Fruit fly (Drosophila melanogaster) whole organism, prepupa: ENCODE data around the gene mask.

Source experiments
- CG10631 ChIP-seq: fragments of 200-800 bp; sonication (Bioruptor generic); optimal IDR thresholded peaks from 2 replicates; lab custom pipeline; 2016; ENCODE audit warnings: missing biosample characterization, missing genetic modification characterization
- CG10669 ChIP-seq: fragments of 200-800 bp; sonication (Bioruptor generic); optimal IDR thresholded peaks from 3 replicates; lab custom pipeline; 2018; ENCODE audit warnings: missing biosample characterization, mild to moderate bottlenecking, missing genetic modification characterization, moderate library complexity
- CG11902 ChIP-seq: fragments of 200-800 bp; sonication (Bioruptor generic); optimal IDR thresholded peaks from 3 replicates; lab custom pipeline; 2016; ENCODE audit warnings: missing biosample characterization, missing genetic modification characterization
- CG15336 ChIP-seq: fragments of 200-800 bp; sonication (Bioruptor generic); IDR thresholded peaks from 2 replicates; pipeline ENCODE4 v1.3.6; 2022; ENCODE audit warnings: missing biosample characterization, missing genetic modification characterization
- CG1621 ChIP-seq: fragments of 200-800 bp; sonication (Bioruptor generic); optimal IDR thresholded peaks from 3 replicates; lab custom pipeline; 2018; ENCODE audit warnings: missing biosample characterization, mild to moderate bottlenecking, missing genetic modification characterization
- CG16779 ChIP-seq: fragments of 200-800 bp; sonication (Bioruptor generic); optimal IDR thresholded peaks from 3 replicates; lab custom pipeline; 2017; ENCODE audit warnings: missing biosample characterization, mild to moderate bottlenecking, missing genetic modification characterization
- CG3032 ChIP-seq: fragments of 200-800 bp; optimal IDR thresholded peaks from 2 replicates; lab custom pipeline; 2019; ENCODE audit warnings: missing biosample characterization, mild to moderate bottlenecking, missing genetic modification characterization, moderate library complexity
- CG31627 ChIP-seq: fragments of 200-800 bp; sonication (Bioruptor generic); optimal IDR thresholded peaks from 3 replicates; lab custom pipeline; 2016; ENCODE audit warnings: missing biosample characterization, missing genetic modification characterization
- CG32006 ChIP-seq: fragments of 200-800 bp; sonication (Bioruptor generic); optimal IDR thresholded peaks from 3 replicates; lab custom pipeline; 2017; ENCODE audit warnings: missing biosample characterization, mild to moderate bottlenecking, missing genetic modification characterization
- CG34406 ChIP-seq: fragments of 200-800 bp; sonication (Bioruptor generic); optimal IDR thresholded peaks from 3 replicates; lab custom pipeline; 2016; ENCODE audit warnings: missing biosample characterization, missing genetic modification characterization
- CG3919 ChIP-seq: fragments of 200-800 bp; sonication (Bioruptor generic); optimal IDR thresholded peaks from 3 replicates; lab custom pipeline; 2016; ENCODE audit warnings: missing biosample characterization, missing genetic modification characterization
- CG6163 ChIP-seq: fragments of 200-800 bp; sonication (Bioruptor generic); IDR thresholded peaks from 3 replicates; pipeline ENCODE4 v1.3.6; 2022; ENCODE audit warnings: missing biosample characterization, missing genetic modification characterization
- CG6276 ChIP-seq: fragments of 200-800 bp; sonication (Bioruptor generic); optimal IDR thresholded peaks from 2 replicates; lab custom pipeline; 2017; ENCODE audit warnings: missing biosample characterization, mild to moderate bottlenecking, missing genetic modification characterization
- CG6792 ChIP-seq: fragments of 200-800 bp; sonication (Bioruptor generic); optimal IDR thresholded peaks from 3 replicates; lab custom pipeline; 2016; ENCODE audit warnings: missing biosample characterization, missing genetic modification characterization
- CG6808 ChIP-seq: fragments of 200-800 bp; sonication (Bioruptor generic); optimal IDR thresholded peaks from 3 replicates; lab custom pipeline; 2017; ENCODE audit warnings: missing biosample characterization, missing genetic modification characterization, mild to moderate bottlenecking, moderate library complexity, missing genetic modification reagents
- CG7368 ChIP-seq: fragments of 200-800 bp; sonication (Bioruptor generic); optimal IDR thresholded peaks from 3 replicates; lab custom pipeline; 2016; ENCODE audit warnings: missing biosample characterization, missing genetic modification characterization
- CG8319 ChIP-seq: fragments of 200-800 bp; sonication (Bioruptor generic); optimal IDR thresholded peaks from 3 replicates; lab custom pipeline; 2016; ENCODE audit warnings: missing biosample characterization, missing genetic modification characterization
- CG9139 ChIP-seq: fragments of 200-800 bp; sonication (Bioruptor generic); optimal IDR thresholded peaks from 3 replicates; lab custom pipeline; 2017; ENCODE audit warnings: missing biosample characterization, mild to moderate bottlenecking, missing genetic modification characterization
- Eip78C ChIP-seq: fragments of 200-800 bp; sonication (Bioruptor generic); peaks from one replicate; lab custom pipeline; 2016; ENCODE audit warnings: missing biosample characterization, missing genetic modification characterization
- Eip93F ChIP-seq: fragments of 200-800 bp; sonication (Bioruptor generic); optimal IDR thresholded peaks from 2 replicates; lab custom pipeline; 2016; ENCODE audit warnings: missing biosample characterization, mild to moderate bottlenecking, missing genetic modification characterization
- Ets21C ChIP-seq: fragments of 200-800 bp; sonication (Bioruptor generic); optimal IDR thresholded peaks from 3 replicates; lab custom pipeline; 2016; ENCODE audit warnings: missing biosample characterization, missing genetic modification characterization
- Ets96B ChIP-seq: fragments of 200-800 bp; optimal IDR thresholded peaks from 2 replicates; lab custom pipeline; 2019; ENCODE audit warnings: missing biosample characterization, mild to moderate bottlenecking, missing genetic modification characterization, moderate library complexity
- Gug ChIP-seq: fragments of 200-800 bp; sonication (Bioruptor generic); IDR thresholded peaks from 2 replicates; pipeline ENCODE4 v1.3.6; 2022; ENCODE audit warnings: missing biosample characterization, missing genetic modification characterization
- Hr38 ChIP-seq: sonication (Bioruptor generic); optimal IDR thresholded peaks from 2 replicates; lab custom pipeline; 2016; ENCODE audit warnings: missing biosample characterization, missing genetic modification characterization
- Hr39 ChIP-seq: fragments of 200-800 bp; sonication (Bioruptor generic); optimal IDR thresholded peaks from 2 replicates; lab custom pipeline; 2016; ENCODE audit warnings: missing biosample characterization, missing genetic modification characterization
- Hr4 ChIP-seq: fragments of 200-800 bp; sonication (Bioruptor generic); optimal IDR thresholded peaks from 3 replicates; lab custom pipeline; 2016; ENCODE audit warnings: missing biosample characterization, missing genetic modification characterization
- Lpt ChIP-seq: fragments of 200-800 bp; sonication (Bioruptor generic); optimal IDR thresholded peaks from 3 replicates; lab custom pipeline; 2016; ENCODE audit warnings: missing biosample characterization, missing genetic modification characterization
- Met ChIP-seq: fragments of 200-800 bp; sonication (Bioruptor generic); optimal IDR thresholded peaks from 3 replicates; lab custom pipeline; 2016; ENCODE audit warnings: missing biosample characterization, missing genetic modification characterization
- Smox ChIP-seq: fragments of 200-800 bp; sonication (Bioruptor generic); optimal IDR thresholded peaks from 3 replicates; lab custom pipeline; 2016; ENCODE audit warnings: missing biosample characterization, missing genetic modification characterization
- Sox102F ChIP-seq: fragments of 200-800 bp; sonication (Bioruptor generic); optimal IDR thresholded peaks from 2 replicates; lab custom pipeline; 2016; ENCODE audit warnings: missing biosample characterization, mild to moderate bottlenecking, missing genetic modification characterization
- Sox15 ChIP-seq: fragments of 200-800 bp; sonication (Bioruptor generic); optimal IDR thresholded peaks from 3 replicates; lab custom pipeline; 2016; ENCODE audit warnings: missing biosample characterization, missing genetic modification characterization
- achi ChIP-seq: fragments of 200-800 bp; sonication (Bioruptor generic); optimal IDR thresholded peaks from 3 replicates; lab custom pipeline; 2016; ENCODE audit warnings: missing biosample characterization, missing genetic modification characterization
- cyc ChIP-seq: fragments of 200-800 bp; sonication (Bioruptor generic); optimal IDR thresholded peaks from 3 replicates; lab custom pipeline; 2016; ENCODE audit warnings: missing biosample characterization, missing genetic modification characterization
- eg ChIP-seq: fragments of 200-800 bp; sonication (Bioruptor generic); IDR thresholded peaks from 3 replicates; pipeline ENCODE4 v1.3.6; 2022; ENCODE audit warnings: missing biosample characterization, missing genetic modification characterization
- fd59A ChIP-seq: fragments of 200-800 bp; sonication (Bioruptor generic); optimal IDR thresholded peaks from 2 replicates; lab custom pipeline; 2017; ENCODE audit warnings: missing biosample characterization, mild to moderate bottlenecking, missing genetic modification characterization, missing genetic modification reagents
- fd85E ChIP-seq: fragments of 200-800 bp; sonication (Bioruptor generic); optimal IDR thresholded peaks from 3 replicates; lab custom pipeline; 2016; ENCODE audit warnings: missing biosample characterization, missing genetic modification characterization
- lz ChIP-seq: fragments of 200-800 bp; sonication (Bioruptor generic); optimal IDR thresholded peaks from 3 replicates; lab custom pipeline; 2016; ENCODE audit warnings: missing biosample characterization, missing genetic modification characterization
- net ChIP-seq: fragments of 200-800 bp; sonication (Bioruptor generic); optimal IDR thresholded peaks from 3 replicates; lab custom pipeline; 2016; ENCODE audit warnings: missing biosample characterization, missing genetic modification characterization
- pdm3 ChIP-seq: fragments of 200-800 bp; sonication (Bioruptor generic); optimal IDR thresholded peaks from 3 replicates; lab custom pipeline; 2016; ENCODE audit warnings: missing biosample characterization, missing genetic modification characterization
- spab ChIP-seq: fragments of 200-800 bp; sonication (Bioruptor generic); optimal IDR thresholded peaks from 2 replicates; lab custom pipeline; 2017; ENCODE audit warnings: missing biosample characterization, mild to moderate bottlenecking, missing genetic modification characterization, missing genetic modification reagents
- ss ChIP-seq, 2 experiments: fragments of 200-800 bp; sonication (Bioruptor generic); optimal IDR thresholded peaks; 2 replicates in 1 of 2; 3 replicates in 1 of 2; lab custom pipeline; 2017 to 2018; ENCODE audit warnings: mild to moderate bottlenecking in 2 of 2, missing biosample characterization in 2 of 2, missing genetic modification characterization in 2 of 2, moderate library complexity in 1 of 2
- topi ChIP-seq: fragments of 200-800 bp; sonication (Bioruptor generic); optimal IDR thresholded peaks from 3 replicates; lab custom pipeline; 2016; ENCODE audit warnings: missing biosample characterization, missing genetic modification characterization
- vri ChIP-seq: fragments of 200-800 bp; sonication (Bioruptor generic); optimal IDR thresholded peaks from 3 replicates; lab custom pipeline; 2016; ENCODE audit warnings: missing biosample characterization, mild to moderate bottlenecking, missing genetic modification characterization

Gene mask

DNA sequence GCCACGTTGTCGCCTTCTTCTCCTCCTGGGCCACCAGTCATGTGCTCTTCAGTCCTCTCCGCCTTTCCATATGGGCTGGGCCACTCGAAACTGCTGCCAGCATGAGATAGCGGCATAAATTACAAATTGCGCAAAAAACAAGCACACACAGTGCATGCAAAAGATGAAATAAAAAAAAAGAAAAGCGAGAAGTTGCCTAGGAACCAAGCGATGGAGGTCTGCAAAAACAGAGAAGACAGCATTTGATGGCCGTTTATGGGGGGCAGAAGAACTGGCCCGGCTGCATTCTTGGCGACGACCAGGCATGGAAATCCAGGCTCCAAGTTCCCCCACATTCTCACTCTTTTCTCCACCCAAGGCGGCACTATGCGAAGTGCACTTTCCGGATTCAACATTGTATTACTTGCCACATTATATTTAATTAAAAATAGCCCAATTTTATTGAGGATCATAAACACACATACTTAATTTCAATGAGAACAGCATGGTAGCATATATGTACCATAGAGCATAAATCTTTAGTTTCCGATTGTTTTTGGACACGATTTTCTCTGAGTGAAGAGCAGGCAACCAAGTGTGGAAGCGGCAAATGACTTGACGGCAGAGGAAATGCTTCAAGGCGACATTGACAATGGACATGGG, 31.1 kb downstream of the mask start (continued):
- TF ChIP-seq CG11902 (GFP tag; lab: Kevin White, UChicago) (no peak), vri (GFP tag; lab: Kevin White, UChicago) (no peak), Gug (GFP tag; lab: Robert Waterston, UW) (peak; percentile 51), cyc (GFP tag; lab: Kevin White, UChicago) (no peak), Ets21C (GFP tag; lab: Kevin White, UChicago) (no peak), CG7368 (no peak), Hr4 (GFP tag; lab: Kevin White, UChicago) (peak; percentile 44), Ets96B (tag; lab: Kevin White, UChicago) (peak; percentile 66), CG3032 (tag; lab: Kevin White, UChicago) (peak; percentile 46), achi (GFP tag; lab: Kevin White, UChicago) (peak; percentile 62), Smox (GFP tag; lab: Kevin White, UChicago) (no peak), fd85E (GFP tag; lab: Kevin White, UChicago) (no peak), pdm3 (GFP tag; lab: Kevin White, UChicago) (peak; percentile 51), lz (no peak), topi (GFP tag; lab: Kevin White, UChicago) (no peak), CG32006 (peak; percentile 73), CG31627 (GFP tag; lab: Kevin White, UChicago) (no peak), CG1621 (tag; lab: Kevin White, UChicago) (peak; percentile 2), Sox15 (GFP tag; lab: Kevin White, UChicago) (no peak), CG10631 (GFP tag; lab: Kevin White, UChicago) (peak; percentile 75), CG34406 (GFP tag; lab: Kevin White, UChicago) (peak; percentile 8), CG6163 (GFP tag; lab: Robert Waterston, UW) (peak; percentile 54; the same call in 2 of the 3 replicates), CG10669 (peak; percentile 51), CG8319 (GFP tag; lab: Kevin White, UChicago) (no peak), eg (GFP tag; lab: Robert Waterston, UW) (peak; percentile 39; the same call in 1 of the 3 replicates)

DNA sequence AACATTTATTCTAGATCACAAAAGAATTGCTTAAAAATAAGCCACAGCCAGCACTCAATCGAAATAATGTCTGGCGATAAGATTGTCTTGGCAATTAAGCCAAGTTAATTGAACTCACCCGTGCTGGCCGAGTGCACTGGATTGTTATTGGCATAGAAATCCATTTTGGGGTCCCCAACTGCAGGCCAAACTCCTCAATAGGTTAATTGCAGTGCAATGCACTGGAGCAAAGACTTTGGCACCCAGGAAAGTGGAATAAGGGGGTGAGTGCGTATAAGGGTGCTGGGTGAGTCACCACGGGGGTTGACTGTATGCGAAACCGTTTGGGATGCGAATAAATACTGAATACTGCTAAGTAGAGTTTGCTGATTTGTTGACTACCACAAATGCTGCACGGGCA, 32.6 kb downstream of the mask start:
- TF ChIP-seq CG3919 (no peak), Eip93F (GFP tag; lab: Kevin White, UChicago) (peak; percentile 33), vri (GFP tag; lab: Kevin White, UChicago) (peak; percentile 48)
- TF ChIP-seq, all 60 proteins: peak for 2

DNA sequence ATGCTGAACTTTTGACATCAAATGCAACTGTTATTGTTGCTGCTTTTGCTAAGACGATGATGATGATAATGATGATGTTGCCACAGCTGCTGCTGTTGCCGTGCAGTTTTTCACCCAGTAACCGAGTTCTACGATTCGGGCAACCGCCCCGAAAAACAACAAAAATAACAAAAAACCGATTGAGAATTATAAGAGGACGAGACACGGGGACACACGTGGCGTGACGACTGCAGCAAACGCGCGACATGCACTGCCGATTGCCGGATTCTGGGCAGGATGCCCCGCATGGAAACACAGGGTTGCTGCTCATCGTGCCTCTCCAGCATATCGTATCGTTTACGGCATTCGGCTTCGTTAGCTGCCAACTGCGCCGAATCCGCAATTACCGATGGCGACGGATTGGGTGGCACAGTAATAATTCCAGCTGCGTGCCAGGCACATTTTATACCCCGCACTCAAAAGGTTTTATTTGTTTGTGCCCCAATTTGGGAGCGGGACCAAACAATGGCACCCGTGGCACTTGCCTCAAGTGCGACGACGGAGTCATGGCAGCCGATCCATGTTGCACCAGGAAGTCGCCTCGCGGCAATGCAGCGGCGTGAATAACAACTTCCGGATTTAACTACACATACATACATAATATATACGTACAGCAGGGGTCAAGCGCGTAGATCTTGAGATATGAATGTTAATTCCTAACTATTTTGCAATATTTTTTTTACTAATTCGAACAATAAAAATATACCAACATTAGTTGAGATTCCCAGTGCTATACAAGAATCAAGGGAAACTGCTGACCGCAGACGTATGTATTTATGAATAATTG, 33.4 kb downstream of the mask start:
- no peak for TF ChIP-seq CG16779 (tag; lab: Kevin White, UChicago)
- TF ChIP-seq CG6808 (GFP tag; lab: Kevin White, UChicago), result no peak
- peak; percentile 36 for TF ChIP-seq Met (GFP tag; lab: Kevin White, UChicago)
- 0 out of 3 replicates have a peak, but pooled peaks have one; percentile 28 for TF ChIP-seq eg (GFP tag; lab: Robert Waterston, UW)
- no peak for TF ChIP-seq CG11902 (GFP tag; lab: Kevin White, UChicago)
- no peak for TF ChIP-seq CG9139 (GFP tag; lab: Kevin White, UChicago)
- TF ChIP-seq Hr39 (GFP tag; lab: Kevin White, UChicago), result peak; percentile 7
- peak; percentile 41 for TF ChIP-seq Ets96B (tag; lab: Kevin White, UChicago)
- TF ChIP-seq net (GFP tag; lab: Kevin White, UChicago), result no peak
- no peak for TF ChIP-seq CG6276 (GFP tag; lab: Kevin White, UChicago)
- no peak for TF ChIP-seq fd85E (GFP tag; lab: Kevin White, UChicago)
- TF ChIP-seq CG6163 (GFP tag; lab: Robert Waterston, UW), result no peak
- no peak for TF ChIP-seq Gug (GFP tag; lab: Robert Waterston, UW)
- no peak for TF ChIP-seq CG1621 (tag; lab: Kevin White, UChicago)
- TF ChIP-seq Hr38 (GFP tag; lab: Kevin White, UChicago), result no peak
- peak; percentile 16 for TF ChIP-seq topi (GFP tag; lab: Kevin White, UChicago)
- TF ChIP-seq Lpt (GFP tag; lab: Kevin White, UChicago), result peak; percentile 14
- no peak for TF ChIP-seq ss (GFP tag; optimal IDR thresholded peaks at IDR 0.05; lab: Kevin White, UChicago)
- TF ChIP-seq CG7368, result no peak
- TF ChIP-seq pdm3 (GFP tag; lab: Kevin White, UChicago), result peak; percentile 24
- peak; percentile 20 for TF ChIP-seq lz
- TF ChIP-seq fd59A (GFP tag; lab: Kevin White, UChicago), result no peak
- TF ChIP-seq Ets21C (GFP tag; lab: Kevin White, UChicago), result no peak
- peak; percentile 61 for TF ChIP-seq Hr4 (GFP tag; lab: Kevin White, UChicago)
- TF ChIP-seq Sox102F (GFP tag; lab: Kevin White, UChicago), result no peak
- no peak for TF ChIP-seq CG6792 (GFP tag; lab: Kevin White, UChicago)
- TF ChIP-seq spab (GFP tag; lab: Kevin White, UChicago), result no peak
- peak; percentile 6 for TF ChIP-seq achi (GFP tag; lab: Kevin White, UChicago)
- peak; percentile 72 for TF ChIP-seq Eip78C (GFP tag; lab: Kevin White, UChicago)
- no peak for TF ChIP-seq CG34406 (GFP tag; lab: Kevin White, UChicago)
- TF ChIP-seq CG32006, result peak; percentile 34
- peak; percentile 61; the same call in 1 of the 2 replicates for TF ChIP-seq CG15336 (GFP tag; lab: Robert Waterston, UW)
